Fruit fly (Drosophila melanogaster): ENCODE measurements around the gene CG3808.

dm6 chr3L:19031858-19032257, 31.4 kb upstream of the CG3808 start:
- TF ChIP-seq dimm (GFP tag; IDR thresholded peaks at IDR 0.05): no peak
- no peak for TF ChIP-seq fd96Cb (tag; optimal IDR thresholded peaks at IDR 0.05)
- TF ChIP-seq corto (GFP tag; optimal IDR thresholded peaks at IDR 0.05): no peak
- TF ChIP-seq CG9797 (GFP tag; optimal IDR thresholded peaks at IDR 0.05): no peak
- TF ChIP-seq CG9609 (GFP tag; optimal IDR thresholded peaks at IDR 0.05): no peak
- no peak for TF ChIP-seq jumu (GFP tag; optimal IDR thresholded peaks at IDR 0.05)
- TF ChIP-seq CG10366 (GFP tag; IDR thresholded peaks at IDR 0.05): no peak
- TF ChIP-seq MESR4 (GFP tag; optimal IDR thresholded peaks at IDR 0.05): no peak
